Worm (Caenorhabditis elegans) whole organism, young adult: ENCODE results near the gene ceh-38.
A peak's percentile ranks its signal among the peaks of the same experiment; 100 is the strongest.

Experiments
- B0035.1 ChIP-seq: sonication (generic microtip); optimal IDR thresholded peaks from 2 replicates; lab custom pipeline; 2016; ENCODE audit warnings: missing genetic modification characterization, mild to moderate bottlenecking, missing compliant biosample characterization, missing genotype, missing genetic modification reagents
- C06A6.2 ChIP-seq: fragments of 200-800 bp; sonication (Bioruptor generic); conservative IDR thresholded peaks from 2 replicates; pipeline ENCODE4 v1.3.6; 2022; ENCODE audit warnings: missing genetic modification characterization, missing compliant biosample characterization
- D2030.7 ChIP-seq: fragments of 200-800 bp; sonication (Bioruptor generic); IDR thresholded peaks from 2 replicates; pipeline ENCODE4 v1.3.6; 2022; ENCODE audit warnings: missing genetic modification reagents, missing genetic modification characterization, missing compliant biosample characterization
- F10E7.11 ChIP-seq: sonication (generic microtip); optimal IDR thresholded peaks from 2 replicates; lab custom pipeline; 2017; ENCODE audit warnings: mild to moderate bottlenecking, missing genetic modification characterization, moderate library complexity, missing compliant biosample characterization
- F39B2.1 ChIP-seq: fragments of 200-800 bp; sonication (Bioruptor generic); IDR thresholded peaks from 2 replicates; pipeline ENCODE4 v1.3.6; 2022; ENCODE audit warnings: missing genetic modification reagents, missing genetic modification characterization, missing compliant biosample characterization
- F49E8.2 ChIP-seq: sonication (generic microtip); optimal IDR thresholded peaks from 3 replicates; lab custom pipeline; 2017; ENCODE audit warnings: missing genetic modification characterization, mild to moderate bottlenecking, missing compliant biosample characterization, antibody characterized with exemption, moderate library complexity; ENCODE audit not compliant: insufficient read depth
- K11D2.4 ChIP-seq: fragments of 200-800 bp; sonication (Bioruptor generic); IDR thresholded peaks from 2 replicates; pipeline ENCODE4 v1.3.6; 2022; ENCODE audit warnings: missing genetic modification reagents, missing genetic modification characterization, missing compliant biosample characterization
- T26A5.8 ChIP-seq: sonication (generic microtip); optimal IDR thresholded peaks from 2 replicates; lab custom pipeline; 2016; ENCODE audit warnings: missing genetic modification characterization, missing compliant biosample characterization
- Y53G8AR.9 ChIP-seq: fragments of 200-800 bp; sonication (Bioruptor generic); conservative IDR thresholded peaks from 2 replicates; pipeline ENCODE4 v1.3.6; 2022; ENCODE audit warnings: missing genetic modification reagents, missing genetic modification characterization, missing compliant biosample characterization
- Y67H2A.10 ChIP-seq: fragments of 200-800 bp; sonication (Bioruptor generic); conservative IDR thresholded peaks from 2 replicates; pipeline ENCODE4 v1.3.6; 2022; ENCODE audit warnings: missing genetic modification reagents, missing genetic modification characterization, missing compliant biosample characterization
- Y95B8A.8 ChIP-seq: fragments of 200-800 bp; sonication (Bioruptor generic); IDR thresholded peaks from 2 replicates; pipeline ENCODE4 v1.3.6; 2022; ENCODE audit warnings: missing genetic modification reagents, missing genetic modification characterization, missing compliant biosample characterization
- ZK185.1 ChIP-seq: sonication (generic microtip); optimal IDR thresholded peaks from 2 replicates; lab custom pipeline; 2016; ENCODE audit warnings: mild to moderate bottlenecking, missing genetic modification characterization, missing compliant biosample characterization; ENCODE audit not compliant: poor library complexity, severe bottlenecking
- ama-1 ChIP-seq, 3 experiments: fragments of 150-350 bp in 1 of 3; sonication (generic microtip) in 2 of 3; optimal IDR thresholded peaks; 2 replicates each; lab custom pipeline; 2014 to 2018; ENCODE audit warnings: missing biosample characterization in 2 of 3, missing genetic modification characterization in 2 of 3, missing genetic modification reagents in 2 of 3
- aptf-2 ChIP-seq: fragments of 200-800 bp; sonication (Bioruptor generic); conservative IDR thresholded peaks from 2 replicates; pipeline ENCODE4 v1.3.6; 2022; ENCODE audit warnings: missing genetic modification reagents, missing genetic modification characterization, missing compliant biosample characterization
- aptf-3 ChIP-seq: fragments of 200-800 bp; sonication (Bioruptor generic); IDR thresholded peaks from 2 replicates; pipeline ENCODE4 v1.3.6; 2022; ENCODE audit warnings: missing genetic modification characterization, missing compliant biosample characterization
- atf-7 ChIP-seq: sonication (generic microtip); optimal IDR thresholded peaks from 2 replicates; lab custom pipeline; 2017; ENCODE audit warnings: mild to moderate bottlenecking, missing genetic modification characterization, missing compliant biosample characterization
- athp-1 ChIP-seq: sonication (generic microtip); optimal IDR thresholded peaks from 2 replicates; lab custom pipeline; 2017; ENCODE audit warnings: mild to moderate bottlenecking, missing genetic modification characterization, missing compliant biosample characterization
- attf-3 ChIP-seq: fragments of 200-800 bp; sonication (Bioruptor generic); conservative IDR thresholded peaks from 2 replicates; pipeline ENCODE4 v1.3.6; 2022; ENCODE audit warnings: missing genetic modification reagents, missing genetic modification characterization, missing compliant biosample characterization
- cebp-1 ChIP-seq, 2 experiments: fragments of 200-800 bp in 1 of 2; sonication (Bioruptor generic) in 1 of 2; sonication (generic microtip) in 1 of 2; IDR thresholded peaks in 1 of 2; optimal IDR thresholded peaks in 1 of 2; 2 replicates each; pipeline versions ENCODE4 v1.3.6 to Lab custom; 2017 to 2022; ENCODE audit warnings: missing compliant biosample characterization in 2 of 2, missing genetic modification characterization in 2 of 2, mild to moderate bottlenecking in 1 of 2, missing genetic modification reagents in 1 of 2, moderate library complexity in 1 of 2
- cebp-2 ChIP-seq: fragments of 200-800 bp; sonication (Bioruptor generic); IDR thresholded peaks from 2 replicates; pipeline ENCODE4 v1.3.6; 2022; ENCODE audit warnings: missing genetic modification characterization, missing compliant biosample characterization
- ceh-100 ChIP-seq: fragments of 200-800 bp; sonication (Bioruptor generic); IDR thresholded peaks from 2 replicates; pipeline ENCODE4 v1.3.6; 2022; ENCODE audit warnings: missing genetic modification reagents, missing genetic modification characterization, missing compliant biosample characterization
- ceh-40 ChIP-seq: fragments of 200-800 bp; sonication (Bioruptor generic); IDR thresholded peaks from 2 replicates; pipeline ENCODE4 v1.3.6; 2022; ENCODE audit warnings: missing genetic modification characterization, missing compliant biosample characterization
- chd-7 ChIP-seq: sonication (generic microtip); optimal IDR thresholded peaks from 2 replicates; lab custom pipeline; 2016; ENCODE audit warnings: mild to moderate bottlenecking, missing genetic modification characterization, moderate library complexity, missing compliant biosample characterization
- dox-1 ChIP-seq: fragments of 200-800 bp; sonication (Bioruptor generic); IDR thresholded peaks from 2 replicates; pipeline ENCODE4 v1.3.6; 2022; ENCODE audit warnings: missing genetic modification reagents, missing genetic modification characterization, missing compliant biosample characterization
- efl-1 ChIP-seq: fragments of 150-350 bp; optimal IDR thresholded peaks from 2 replicates; lab custom pipeline; 2014; ENCODE audit warnings: missing biosample characterization, missing genetic modification reagents, missing genetic modification characterization
- egl-18 ChIP-seq: fragments of 200-800 bp; sonication (Bioruptor generic); IDR thresholded peaks from 2 replicates; pipeline ENCODE4 v1.3.6; 2022; ENCODE audit warnings: missing genetic modification reagents, missing genetic modification characterization, missing compliant biosample characterization
- egrh-3 ChIP-seq: fragments of 200-800 bp; sonication (Bioruptor generic); IDR thresholded peaks from 2 replicates; pipeline ENCODE4 v1.3.6; 2022; ENCODE audit warnings: missing genetic modification reagents, missing genetic modification characterization, missing compliant biosample characterization
- ets-4 ChIP-seq: fragments of 200-800 bp; sonication (Bioruptor generic); optimal IDR thresholded peaks from 2 replicates; lab custom pipeline; 2018; ENCODE audit warnings: mild to moderate bottlenecking, missing genetic modification characterization, missing compliant biosample characterization
- gei-17 ChIP-seq: fragments of 200-800 bp; sonication (Bioruptor generic); optimal IDR thresholded peaks from 2 replicates; lab custom pipeline; 2018; ENCODE audit warnings: mild to moderate bottlenecking, missing genetic modification characterization, missing compliant biosample characterization
- lin-35 ChIP-seq, 3 experiments: fragments of 150-350 bp in 2 of 3; sonication (generic microtip) in 1 of 3; optimal IDR thresholded peaks; 2 replicates each; lab custom pipeline; 2014 to 2018; ENCODE audit warnings: missing biosample characterization in 3 of 3, missing genetic modification characterization in 3 of 3, missing genetic modification reagents in 3 of 3
- mes-4 ChIP-seq: sonication (generic microtip); optimal IDR thresholded peaks from 2 replicates; lab custom pipeline; 2016; ENCODE audit warnings: missing genotype, missing genetic modification characterization, missing compliant biosample characterization
- nfya-1 ChIP-seq: sonication (generic microtip); optimal IDR thresholded peaks from 2 replicates; lab custom pipeline; 2017; ENCODE audit warnings: antibody characterized with exemption, missing compliant biosample characterization, missing genetic modification characterization, borderline replicate concordance; ENCODE audit not compliant: insufficient read depth
- nfya-2 ChIP-seq: fragments of 200-800 bp; sonication (Bioruptor generic); IDR thresholded peaks from 2 replicates; pipeline ENCODE4 v1.3.6; 2022; ENCODE audit warnings: missing genetic modification reagents, missing genetic modification characterization, missing compliant biosample characterization
- nfyb-1 ChIP-seq: fragments of 200-800 bp; sonication (Bioruptor generic); IDR thresholded peaks from 2 replicates; pipeline ENCODE4 v1.3.6; 2022; ENCODE audit warnings: missing genetic modification reagents, missing genetic modification characterization, missing compliant biosample characterization
- nhr-120 ChIP-seq: fragments of 200-800 bp; sonication (Bioruptor generic); IDR thresholded peaks from 2 replicates; pipeline ENCODE4 v1.3.6; 2022; ENCODE audit warnings: missing genetic modification characterization, missing compliant biosample characterization
- pbrm-1 ChIP-seq: fragments of 200-800 bp; sonication (Bioruptor generic); IDR thresholded peaks from 2 replicates; pipeline ENCODE4 v1.3.6; 2022; ENCODE audit warnings: missing genetic modification reagents, missing genetic modification characterization, missing compliant biosample characterization
- rcor-1 ChIP-seq: fragments of 200-800 bp; sonication (Bioruptor generic); IDR thresholded peaks from 2 replicates; pipeline ENCODE4 v1.3.6; 2022; ENCODE audit warnings: missing genetic modification reagents, missing genetic modification characterization, missing compliant biosample characterization
- rpc-1 ChIP-seq, 2 experiments: fragments of 150-350 bp in 1 of 2; sonication (generic microtip) in 1 of 2; optimal IDR thresholded peaks; 2 replicates each; lab custom pipeline; 2014 to 2018; ENCODE audit warnings: missing biosample characterization in 1 of 2, missing genetic modification characterization in 1 of 2, missing genetic modification reagents in 1 of 2, missing genotype in 1 of 2
- sdz-38 ChIP-seq: sonication (generic microtip); optimal IDR thresholded peaks from 2 replicates; lab custom pipeline; 2016; ENCODE audit warnings: missing genotype, missing genetic modification characterization, missing compliant biosample characterization
- tbp1 ChIP-seq: fragments of 200-800 bp; sonication (Bioruptor generic); optimal IDR thresholded peaks from 2 replicates; lab custom pipeline; 2018; ENCODE audit warnings: mild to moderate bottlenecking, missing genetic modification characterization, missing compliant biosample characterization
- unc-130 ChIP-seq: sonication (generic microtip); optimal IDR thresholded peaks from 2 replicates; lab custom pipeline; 2016; ENCODE audit warnings: missing genetic modification reagents, missing genetic modification characterization, missing compliant biosample characterization
- unc-62 ChIP-seq: fragments of 150-350 bp; optimal IDR thresholded peaks from 2 replicates; lab custom pipeline; 2014; ENCODE audit warnings: missing biosample characterization, missing genetic modification reagents, missing genetic modification characterization
- zfh-2 ChIP-seq: fragments of 200-800 bp; sonication (Bioruptor generic); conservative IDR thresholded peaks from 2 replicates; pipeline ENCODE4 v1.3.6; 2022; ENCODE audit warnings: missing genetic modification reagents, missing genetic modification characterization, missing compliant biosample characterization
- zim-3 ChIP-seq: sonication (generic microtip); optimal IDR thresholded peaks from 2 replicates; lab custom pipeline; 2017; ENCODE audit warnings: mild to moderate bottlenecking, missing genetic modification characterization, moderate library complexity, missing compliant biosample characterization
- ztf-28 ChIP-seq: fragments of 200-800 bp; sonication (Bioruptor generic); IDR thresholded peaks from 2 replicates; pipeline ENCODE4 v1.3.6; 2022; ENCODE audit warnings: missing genetic modification reagents, missing genetic modification characterization, missing compliant biosample characterization
- ztf-3 ChIP-seq: fragments of 200-800 bp; sonication (Bioruptor generic); optimal IDR thresholded peaks from 2 replicates; lab custom pipeline; 2018; ENCODE audit warnings: mild to moderate bottlenecking, missing genetic modification characterization, missing compliant biosample characterization

The ceh-38 gene

DNA sequence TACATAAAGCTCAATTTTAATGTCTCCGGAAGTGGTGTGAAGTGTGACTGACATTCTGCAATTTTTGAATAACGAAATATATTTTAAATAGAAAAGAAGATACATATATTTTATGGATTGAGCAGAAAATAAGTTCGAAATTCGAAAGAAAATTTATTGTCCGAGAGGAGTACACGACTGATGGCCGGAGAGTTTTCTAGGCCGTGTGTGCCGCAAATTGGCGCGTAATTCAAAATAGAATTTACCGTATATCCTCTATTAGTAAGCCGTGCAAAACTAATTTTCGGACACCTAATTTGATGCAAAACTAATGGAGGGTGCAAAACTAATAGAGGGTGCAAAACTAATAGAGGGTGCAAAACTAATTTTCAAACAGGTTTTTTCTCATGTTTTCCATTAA lies 38.0 kb upstream of the ceh-38 start, which contains the start of gene cyn-10 (continued):
- TF ChIP-seq chd-7 (tag; lab: Kevin White, UChicago), result no peak
- TF ChIP-seq nfya-1 (tag; lab: Kevin White, UChicago), result no peak
- peak; percentile 72; the same call in 1 of the 2 replicates for TF ChIP-seq pbrm-1 (GFP tag; lab: Robert Waterston, UW)
- TF ChIP-seq ets-4 (GFP tag; lab: Kevin White, UChicago), result no peak
- TF ChIP-seq unc-130 (GFP tag; lab: Kevin White, UChicago), result peak; percentile 84
- TF ChIP-seq ztf-3, result no peak
- TF ChIP-seq Y67H2A.10 (GFP tag; lab: Robert Waterston, UW), result peak; percentile 55; the same call in 1 of the 2 replicates
- TF ChIP-seq K11D2.4 (GFP tag; lab: Robert Waterston, UW), result peak; percentile 60; the same call in 1 of the 2 replicates
- TF ChIP-seq nfya-2 (GFP tag; lab: Robert Waterston, UW), result no peak
- no peak for TF ChIP-seq gei-17 (GFP tag; lab: Kevin White, UChicago)
- TF ChIP-seq ama-1 (optimal IDR thresholded peaks at IDR 0.05; lab: Kevin White, UChicago), result no peak
- no peak for TF ChIP-seq ama-1 (GFP tag; optimal IDR thresholded peaks at IDR 0.05; lab: Kevin White, UChicago)
- peak; percentile 92 for TF ChIP-seq ZK185.1 (tag; lab: Kevin White, UChicago)
- no peak for TF ChIP-seq C06A6.2 (GFP tag; lab: Robert Waterston, UW)
- peak; percentile 65; the same call in 1 of the 2 replicates for TF ChIP-seq nfyb-1 (GFP tag; lab: Robert Waterston, UW)
- TF ChIP-seq ceh-40, result no peak
- TF ChIP-seq Y53G8AR.9 (GFP tag; lab: Robert Waterston, UW), result no peak; the same call in 1 of the 2 replicates
- no peak for TF ChIP-seq sdz-38 (tag; lab: Kevin White, UChicago)
- no peak for TF ChIP-seq F49E8.2 (tag; lab: Kevin White, UChicago)
- no peak for TF ChIP-seq nhr-120 (GFP tag; lab: Robert Waterston, UW)
- TF ChIP-seq ceh-100, result peak; percentile 74
- no peak for TF ChIP-seq ztf-28
- TF ChIP-seq B0035.1 (tag; lab: Kevin White, UChicago), result no peak
- TF ChIP-seq dox-1 (GFP tag; lab: Robert Waterston, UW), result no peak; the same call in 1 of the 2 replicates
- TF ChIP-seq zfh-2, result no peak
- no peak for TF ChIP-seq athp-1 (tag; lab: Kevin White, UChicago)
- TF ChIP-seq mes-4 (tag; lab: Kevin White, UChicago), result no peak
- peak in 2 of 3 experiments; percentile 42 to 94 for TF ChIP-seq lin-35 (GFP tag; optimal IDR thresholded peaks at IDR 0.05; lab: Kevin White, UChicago)
- no peak for TF ChIP-seq T26A5.8
- peak; percentile 72 for TF ChIP-seq rcor-1 (GFP tag; lab: Robert Waterston, UW)
- TF ChIP-seq efl-1 (GFP tag; lab: Kevin White, UChicago), result peak; percentile 65
- TF ChIP-seq rpc-1 (optimal IDR thresholded peaks at IDR 0.05; lab: Kevin White, UChicago), result no peak
- TF ChIP-seq rpc-1 (tag; optimal IDR thresholded peaks at IDR 0.05; lab: Kevin White, UChicago), result no peak
- TF ChIP-seq F39B2.1, result 0 out of 2 replicates have a peak, but pooled peaks have one; percentile 53
- peak; percentile 56 for TF ChIP-seq F10E7.11
- no peak for TF ChIP-seq D2030.7 (GFP tag; lab: Robert Waterston, UW)
- TF ChIP-seq aptf-3 (GFP tag; lab: Robert Waterston, UW), result no peak
- TF ChIP-seq egrh-3, result no peak; the same call in 1 of the 2 replicates
- TF ChIP-seq attf-3 (GFP tag; lab: Robert Waterston, UW), result peak; percentile 51; the same call in 1 of the 2 replicates
- TF ChIP-seq cebp-1 (GFP tag; IDR thresholded peaks at IDR 0.05; lab: Robert Waterston, UW), result no peak
- no peak for TF ChIP-seq cebp-1 (tag; optimal IDR thresholded peaks at IDR 0.05; lab: Kevin White, UChicago)
- TF ChIP-seq unc-62 (GFP tag; lab: Kevin White, UChicago), result no peak
- TF ChIP-seq Y95B8A.8 (GFP tag; lab: Robert Waterston, UW), result no peak
- TF ChIP-seq egl-18, result 0 out of 2 replicates have a peak, but pooled peaks have one; percentile 54
- no peak for TF ChIP-seq aptf-2 (GFP tag; lab: Robert Waterston, UW)
- peak; percentile 21 for TF ChIP-seq atf-7 (tag; lab: Kevin White, UChicago)
- TF ChIP-seq cebp-2, result 0 out of 2 replicates have a peak, but pooled peaks have one; percentile 21
- no peak for TF ChIP-seq zim-3 (tag; lab: Kevin White, UChicago)
- no peak for TF ChIP-seq tbp1 (GFP tag; lab: Kevin White, UChicago)
